Fruit fly (Drosophila melanogaster): ENCODE data around the gene Eig71Ec.

DNA sequence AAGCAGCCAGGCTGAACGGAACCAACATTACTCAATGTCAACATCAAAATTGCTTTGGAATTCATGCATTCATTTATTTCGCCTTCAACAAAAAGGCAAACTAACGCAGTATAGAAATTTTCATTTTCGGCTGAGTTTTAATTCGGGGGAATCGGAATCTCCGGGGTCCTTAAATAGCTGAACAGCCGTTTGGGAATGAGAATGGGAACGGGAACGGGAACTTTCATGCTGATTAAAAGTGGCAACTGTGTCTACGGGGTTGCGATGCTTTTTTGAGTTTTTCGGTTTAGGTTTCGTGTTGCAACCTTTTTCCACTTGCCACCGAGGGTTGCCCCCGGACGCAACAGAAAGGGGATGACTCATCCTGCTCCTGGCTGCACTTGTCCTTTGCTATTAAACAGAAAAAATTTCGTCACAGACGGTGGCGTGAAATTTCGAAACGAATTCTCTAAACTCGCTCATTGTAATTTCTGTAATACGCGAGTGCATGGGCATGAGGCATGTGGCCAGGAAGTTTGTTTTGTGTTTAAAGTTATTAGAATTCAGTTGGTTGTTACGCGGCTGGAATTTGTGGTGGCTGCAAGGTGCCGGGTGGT is 12.2 kb upstream of the Eig71Ec start:
- no peak for TF ChIP-seq tj (GFP tag; optimal IDR thresholded peaks at IDR 0.05)
- TF ChIP-seq CG33017 (tag; optimal IDR thresholded peaks at IDR 0.05) = no peak
- no peak for TF ChIP-seq CG12768 (GFP tag; optimal IDR thresholded peaks at IDR 0.05)
- TF ChIP-seq CG11617 (GFP tag; optimal IDR thresholded peaks at IDR 0.05) = no peak
- no peak for TF ChIP-seq CG7101 (tag; optimal IDR thresholded peaks at IDR 0.05)
- no peak for TF ChIP-seq Hr96 (GFP tag; optimal IDR thresholded peaks at IDR 0.05)
- TF ChIP-seq cic (GFP tag; optimal IDR thresholded peaks at IDR 0.05) = no peak
- TF ChIP-seq bab1 (GFP tag; optimal IDR thresholded peaks at IDR 0.05) = no peak
- no peak for TF ChIP-seq Crg-1 (GFP tag; optimal IDR thresholded peaks at IDR 0.05)
- TF ChIP-seq cnc (optimal IDR thresholded peaks at IDR 0.05) = no peak
- no peak for TF ChIP-seq Clk (GFP tag; optimal IDR thresholded peaks at IDR 0.05)
- no peak for TF ChIP-seq Mnt (GFP tag; optimal IDR thresholded peaks at IDR 0.05)
